Worm (Caenorhabditis elegans) whole organism, L1 larva: Measurements from ENCODE around the gene W04D2.4.

Experiments
- C34B4.2 ChIP-seq: sonication (generic microtip); optimal IDR thresholded peaks from 2 replicates; lab custom pipeline; 2017; ENCODE audit warnings: mild to moderate bottlenecking, missing genetic modification characterization, missing compliant biosample characterization
- aha-1 ChIP-seq: fragments of 150-350 bp; optimal IDR thresholded peaks from 2 replicates; lab custom pipeline; 2014; ENCODE audit warnings: missing biosample characterization, missing genetic modification characterization
- ama-1 ChIP-seq: fragments of 150-350 bp; optimal IDR thresholded peaks from 2 replicates; lab custom pipeline; 2014
- elt-2 ChIP-seq: sonication (generic microtip); optimal IDR thresholded peaks from 2 replicates; lab custom pipeline; 2016; ENCODE audit warnings: missing genetic modification characterization, mild to moderate bottlenecking, inconsistent platforms, missing compliant biosample characterization, missing genetic modification reagents
- pqm-1 ChIP-seq: sonication (generic microtip); optimal IDR thresholded peaks from 3 replicates; lab custom pipeline; 2017; ENCODE audit warnings: missing biosample characterization, missing genetic modification characterization
- rnt-1 ChIP-seq: sonication (generic microtip); optimal IDR thresholded peaks from 2 replicates; lab custom pipeline; 2016; ENCODE audit warnings: mild to moderate bottlenecking, missing genetic modification characterization, moderate library complexity, missing compliant biosample characterization

DNA sequence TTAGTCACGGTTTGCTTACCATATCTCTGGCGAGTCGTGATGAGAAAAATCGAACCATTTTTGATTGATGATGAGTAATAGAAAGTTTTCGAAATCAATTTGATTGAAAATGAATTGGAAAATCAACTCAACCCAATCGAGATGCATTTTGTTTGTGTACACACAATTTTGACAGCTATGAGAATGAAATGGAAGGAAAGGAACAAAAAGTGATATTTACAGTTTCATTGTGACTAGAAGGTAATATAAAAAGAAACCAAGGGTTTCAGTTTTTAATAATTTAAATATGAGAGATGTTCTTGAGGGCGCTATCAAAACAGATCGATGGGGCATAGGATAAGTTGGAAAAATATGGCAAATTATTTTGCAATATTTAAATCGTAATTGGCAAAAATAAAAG lies 19.6 kb upstream of the W04D2.4 start, which contains the start of gene cal-1:
- TF ChIP-seq elt-2 (tag; lab: Kevin White, UChicago): no peak
- TF ChIP-seq rnt-1 (tag; lab: Kevin White, UChicago): no peak
- TF ChIP-seq ama-1: no peak
- TF ChIP-seq pqm-1 (tag; lab: Kevin White, UChicago): no peak
- TF ChIP-seq aha-1 (tag; lab: Kevin White, UChicago): no peak
- TF ChIP-seq C34B4.2 (tag; lab: Kevin White, UChicago): no peak
